Worm (Caenorhabditis elegans) whole organism, mixed stage, embryonic: ENCODE data around the gene F35F10.13.

Source experiments
- M03D4.4 ChIP-seq: sonication (generic microtip); optimal IDR thresholded peaks from 2 replicates; lab custom pipeline; 2017; ENCODE audit warnings: mild to moderate bottlenecking, missing genetic modification characterization, missing compliant biosample characterization
- bed-3 ChIP-seq: fragments of 200-800 bp; sonication (Bioruptor generic); optimal IDR thresholded peaks from 3 replicates; lab custom pipeline; 2018; ENCODE audit warnings: mild to moderate bottlenecking, missing genetic modification characterization, moderate library complexity, missing compliant biosample characterization
- blmp-1 ChIP-seq: fragments of 150-350 bp; optimal IDR thresholded peaks from 2 replicates; lab custom pipeline; 2014; ENCODE audit warnings: missing biosample characterization, missing genetic modification characterization
- ceh-39 ChIP-seq: fragments of 150-350 bp; optimal IDR thresholded peaks from 2 replicates; lab custom pipeline; 2014; ENCODE audit warnings: missing biosample characterization, missing genetic modification characterization
- ceh-43 ChIP-seq: fragments of 200-800 bp; sonication (Bioruptor generic); optimal IDR thresholded peaks from 2 replicates; lab custom pipeline; 2018; ENCODE audit warnings: mild to moderate bottlenecking, missing genetic modification characterization, moderate library complexity, missing compliant biosample characterization
- ceh-83 ChIP-seq: fragments of 200-800 bp; sonication (Bioruptor generic); optimal IDR thresholded peaks from 2 replicates; lab custom pipeline; 2018; ENCODE audit warnings: mild to moderate bottlenecking, missing genetic modification characterization, missing compliant biosample characterization
- ces-1 ChIP-seq: fragments of 150-350 bp; optimal IDR thresholded peaks from 2 replicates; lab custom pipeline; 2014; ENCODE audit warnings: missing biosample characterization, missing genetic modification reagents, missing genetic modification characterization
- cnd-1 ChIP-seq: fragments of 200-800 bp; sonication (Bioruptor generic); optimal IDR thresholded peaks from 2 replicates; lab custom pipeline; 2018; ENCODE audit warnings: mild to moderate bottlenecking, missing genetic modification characterization, missing compliant biosample characterization
- drap-1 ChIP-seq: fragments of 200-800 bp; sonication (Bioruptor generic); optimal IDR thresholded peaks from 3 replicates; lab custom pipeline; 2018; ENCODE audit warnings: mild to moderate bottlenecking, missing genetic modification characterization, missing compliant biosample characterization
- elt-1 ChIP-seq: sonication (generic microtip); optimal IDR thresholded peaks from 2 replicates; lab custom pipeline; 2017; ENCODE audit warnings: missing genetic modification characterization, mild to moderate bottlenecking, missing compliant biosample characterization, antibody characterized with exemption, moderate library complexity, borderline replicate concordance; ENCODE audit not compliant: insufficient read depth
- elt-3 ChIP-seq: fragments of 150-350 bp; optimal IDR thresholded peaks from 2 replicates; lab custom pipeline; 2014; ENCODE audit warnings: missing biosample characterization, missing genetic modification characterization
- flh-1 ChIP-seq: fragments of 200-800 bp; sonication (Bioruptor generic); optimal IDR thresholded peaks from 2 replicates; lab custom pipeline; 2018; ENCODE audit warnings: mild to moderate bottlenecking, missing genetic modification characterization, moderate library complexity, missing compliant biosample characterization
- ham-2 ChIP-seq: fragments of 200-800 bp; sonication (Bioruptor generic); optimal IDR thresholded peaks from 2 replicates; lab custom pipeline; 2018; ENCODE audit warnings: mild to moderate bottlenecking, missing genetic modification characterization, missing compliant biosample characterization
- lin-13 ChIP-seq: fragments of 150-350 bp; optimal IDR thresholded peaks from 2 replicates; lab custom pipeline; 2014; ENCODE audit warnings: missing biosample characterization, missing genetic modification characterization
- lin-32 ChIP-seq: fragments of 200-800 bp; sonication (Bioruptor generic); optimal IDR thresholded peaks from 2 replicates; lab custom pipeline; 2018; ENCODE audit warnings: mild to moderate bottlenecking, missing genetic modification characterization, missing compliant biosample characterization
- lsy-2 ChIP-seq: fragments of 150-350 bp; optimal IDR thresholded peaks from 2 replicates; lab custom pipeline; 2014; ENCODE audit warnings: missing biosample characterization, missing genetic modification characterization
- mab-5 ChIP-seq: fragments of 150-350 bp; optimal IDR thresholded peaks from 2 replicates; lab custom pipeline; 2014; ENCODE audit warnings: missing biosample characterization, missing genetic modification characterization
- mep-1 ChIP-seq: fragments of 150-350 bp; optimal IDR thresholded peaks from 2 replicates; lab custom pipeline; 2017; ENCODE audit warnings: missing biosample characterization, missing genetic modification reagents, missing genetic modification characterization, inconsistent platforms
- mls-2 ChIP-seq: sonication (generic microtip); optimal IDR thresholded peaks from 2 replicates; lab custom pipeline; 2016; ENCODE audit warnings: mild to moderate bottlenecking, missing genetic modification characterization, moderate library complexity, missing compliant biosample characterization
- nhr-12 ChIP-seq: fragments of 150-350 bp; optimal IDR thresholded peaks from 2 replicates; lab custom pipeline; 2014; ENCODE audit warnings: missing biosample characterization, missing genetic modification characterization
- nhr-2 ChIP-seq: fragments of 150-350 bp; optimal IDR thresholded peaks from 2 replicates; lab custom pipeline; 2014; ENCODE audit warnings: missing biosample characterization, missing genetic modification characterization
- nhr-237 ChIP-seq: fragments of 150-350 bp; optimal IDR thresholded peaks from 2 replicates; lab custom pipeline; 2014; ENCODE audit warnings: missing biosample characterization, missing genetic modification characterization
- nhr-28 ChIP-seq: fragments of 150-350 bp; optimal IDR thresholded peaks from 2 replicates; lab custom pipeline; 2014; ENCODE audit warnings: missing biosample characterization, missing genetic modification characterization
- nhr-76 ChIP-seq: sonication (generic microtip); optimal IDR thresholded peaks from 2 replicates; lab custom pipeline; 2017; ENCODE audit warnings: missing biosample characterization, missing genetic modification characterization
- pha-4 ChIP-seq: fragments of 150-350 bp; optimal IDR thresholded peaks from 2 replicates; lab custom pipeline; 2018; ENCODE audit warnings: missing biosample characterization, missing genetic modification reagents, missing genetic modification characterization
- snpc-4 ChIP-seq: fragments of 150-350 bp; optimal IDR thresholded peaks from 2 replicates; lab custom pipeline; 2014; ENCODE audit warnings: missing biosample characterization, missing genetic modification characterization
- sptf-1 ChIP-seq: sonication (generic microtip); optimal IDR thresholded peaks from 2 replicates; lab custom pipeline; 2017; ENCODE audit warnings: mild to moderate bottlenecking, missing genetic modification characterization, moderate library complexity, missing compliant biosample characterization
- tbx-8 ChIP-seq: fragments of 200-800 bp; sonication (Bioruptor generic); optimal IDR thresholded peaks from 2 replicates; lab custom pipeline; 2018; ENCODE audit warnings: mild to moderate bottlenecking, missing genetic modification characterization, moderate library complexity, missing compliant biosample characterization
- unc-39 ChIP-seq: fragments of 150-350 bp; optimal IDR thresholded peaks from 2 replicates; lab custom pipeline; 2014; ENCODE audit warnings: missing biosample characterization, missing genetic modification characterization
- zip-8 ChIP-seq: fragments of 150-350 bp; optimal IDR thresholded peaks from 2 replicates; lab custom pipeline; 2014; ENCODE audit warnings: missing biosample characterization, missing genetic modification characterization
- ztf-11 ChIP-seq: fragments of 150-350 bp; optimal IDR thresholded peaks from 2 replicates; lab custom pipeline; 2014; ENCODE audit warnings: missing biosample characterization, missing genetic modification characterization

The F35F10.13 gene

DNA sequence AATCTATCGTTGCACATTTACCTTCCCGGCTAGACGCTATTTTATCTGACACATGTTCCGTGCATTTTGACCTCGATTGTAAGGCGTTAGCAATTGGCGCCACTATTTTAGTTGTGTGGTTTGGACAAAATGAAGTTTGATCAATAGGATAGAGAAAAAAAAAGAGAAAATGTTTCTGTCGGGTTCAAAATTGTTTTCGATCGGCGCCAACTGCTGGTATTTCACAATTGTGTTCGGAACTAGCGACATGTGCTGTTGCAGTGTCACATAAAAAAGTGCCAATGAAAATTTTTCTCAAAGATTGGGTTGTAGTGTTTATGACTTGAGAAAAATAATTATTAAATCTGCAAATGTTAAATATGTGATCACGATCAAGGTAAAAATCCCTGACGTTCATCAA, 39.7 kb downstream of the F35F10.13 start:
- TF ChIP-seq drap-1 (GFP tag; lab: Kevin White, UChicago) (no peak), blmp-1 (tag; lab: Kevin White, UChicago) (no peak), mep-1 (tag; lab: Kevin White, UChicago) (no peak), ces-1 (GFP tag; lab: Kevin White, UChicago) (no peak), ceh-43 (GFP tag; lab: Kevin White, UChicago) (no peak), nhr-28 (tag; lab: Kevin White, UChicago) (no peak), elt-1 (no peak), cnd-1 (tag; lab: Kevin White, UChicago) (no peak), nhr-237 (tag; lab: Kevin White, UChicago) (no peak), snpc-4 (tag; lab: Kevin White, UChicago) (no peak), mls-2 (tag; lab: Kevin White, UChicago) (no peak), bed-3 (GFP tag; lab: Kevin White, UChicago) (no peak)

DNA sequence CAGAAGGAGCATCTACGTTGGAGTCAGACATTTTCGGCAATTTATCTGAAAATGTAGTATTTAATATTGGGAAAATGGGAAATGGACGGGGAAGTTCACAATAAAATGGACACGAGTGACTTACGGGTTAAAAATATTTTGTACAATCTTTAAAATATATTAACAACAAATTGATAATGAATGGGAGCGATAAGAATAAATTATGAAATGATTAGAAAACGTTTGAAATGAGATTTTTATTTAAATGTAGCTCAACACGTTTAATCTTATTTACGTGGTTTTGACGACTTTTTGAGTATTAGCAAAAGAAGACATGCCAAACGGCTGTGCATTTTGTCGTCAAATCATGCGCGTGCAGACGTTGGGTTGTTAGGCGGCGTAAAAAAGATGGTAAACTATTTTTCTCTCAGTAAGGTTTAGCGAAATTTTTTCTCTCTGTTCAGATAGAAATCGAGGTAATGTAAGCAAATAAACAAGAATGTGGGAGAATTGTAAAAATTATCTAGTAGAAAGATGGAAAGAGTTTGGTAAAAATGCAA, 40.7 kb downstream of the F35F10.13 start, which contains the start of gene fbxa-64:
Gene fbxa-64 (minus strand): TSS at position 51 of the 539 bp plus-strand sequence.
- TF ChIP-seq mls-2 (tag; lab: Kevin White, UChicago) (no peak), ztf-11 (tag; lab: Kevin White, UChicago) (no peak), tbx-8 (no peak), lin-13 (tag; lab: Kevin White, UChicago) (no peak), unc-39 (tag; lab: Kevin White, UChicago) (no peak), flh-1 (GFP tag; lab: Kevin White, UChicago) (no peak), sptf-1 (tag; lab: Kevin White, UChicago) (no peak), ceh-83 (no peak), blmp-1 (tag; lab: Kevin White, UChicago) (no peak), nhr-2 (tag; lab: Kevin White, UChicago) (no peak)

DNA sequence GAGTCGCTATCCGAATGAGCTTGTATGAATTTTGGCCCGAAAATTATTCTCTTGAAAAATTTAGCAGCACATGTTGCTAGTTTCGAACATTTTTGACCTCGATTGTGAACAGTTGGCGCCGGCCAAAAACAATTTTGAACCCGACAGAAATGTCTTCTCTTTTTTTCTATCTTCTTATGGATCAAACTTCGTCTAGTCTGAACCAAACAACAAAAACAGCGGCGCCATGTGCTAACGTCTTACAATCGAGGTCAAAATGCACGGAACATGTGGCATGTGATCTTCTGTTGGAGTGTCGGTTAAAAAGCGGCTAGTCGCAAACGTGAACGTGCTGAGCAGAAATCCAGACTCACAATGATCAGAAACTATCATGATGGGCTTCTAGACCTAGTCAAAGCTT, 42.7 kb downstream of the F35F10.13 start:
- TF ChIP-seq drap-1 (GFP tag; lab: Kevin White, UChicago) (no peak), pha-4 (tag; lab: Kevin White, UChicago) (no peak), ceh-39 (tag; lab: Kevin White, UChicago) (no peak), flh-1 (GFP tag; lab: Kevin White, UChicago) (no peak), nhr-12 (tag; lab: Kevin White, UChicago) (no peak), ztf-11 (tag; lab: Kevin White, UChicago) (no peak), nhr-28 (tag; lab: Kevin White, UChicago) (no peak), lsy-2 (tag; lab: Kevin White, UChicago) (no peak), M03D4.4 (tag; lab: Kevin White, UChicago) (no peak)

DNA sequence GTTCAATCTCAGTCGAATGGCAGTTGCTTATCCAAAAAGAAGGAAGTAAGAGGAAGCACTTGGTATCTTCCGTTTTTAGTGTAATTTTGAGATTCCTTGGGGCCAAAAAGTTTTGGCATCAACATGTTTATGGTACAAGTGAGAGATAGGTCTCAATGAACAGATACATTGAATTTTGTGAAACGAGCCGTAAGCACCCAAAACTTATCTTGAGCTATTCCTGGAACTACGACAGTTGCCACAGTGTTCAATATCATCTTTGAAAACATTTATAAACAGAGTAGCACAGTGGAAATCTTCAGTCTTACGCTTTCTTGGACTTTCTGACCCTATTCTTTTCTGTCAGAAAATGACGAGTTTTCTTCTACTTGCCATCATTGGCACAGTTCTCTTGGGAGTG, 43.8 kb downstream of the F35F10.13 start, which contains the start of gene T28A11.3:
Gene T28A11.3 (plus strand): TSS at position 301 of the 400 bp plus-strand sequence.
- TF ChIP-seq tbx-8 (no peak), nhr-237 (tag; lab: Kevin White, UChicago) (no peak), lin-13 (tag; lab: Kevin White, UChicago) (no peak), ham-2 (GFP tag; lab: Kevin White, UChicago) (no peak), lin-32 (GFP tag; lab: Kevin White, UChicago) (no peak), ztf-11 (tag; lab: Kevin White, UChicago) (no peak), ces-1 (GFP tag; lab: Kevin White, UChicago) (no peak), nhr-76 (tag; lab: Kevin White, UChicago) (no peak), mab-5 (no peak), lsy-2 (tag; lab: Kevin White, UChicago) (no peak), zip-8 (tag; lab: Kevin White, UChicago) (no peak), flh-1 (GFP tag; lab: Kevin White, UChicago) (no peak), mls-2 (tag; lab: Kevin White, UChicago) (no peak), elt-3 (tag; lab: Kevin White, UChicago) (no peak), nhr-28 (tag; lab: Kevin White, UChicago) (no peak)
- TF ChIP-seq, all 35 proteins: peak for 0
